Fruit fly (Drosophila melanogaster): ENCODE data around the gene Tbh.
A peak's percentile ranks its signal among the peaks of the same experiment; 100 is the strongest.

Tbh gene

dm6 chrX:8056597-8057228, 61.2 kb downstream of the Tbh start (continued):
- TF ChIP-seq klu (GFP tag; IDR thresholded peaks at IDR 0.05) (no peak), yki (optimal IDR thresholded peaks at IDR 0.05) (peak; percentile 41), pfk (GFP tag; optimal IDR thresholded peaks at IDR 0.05) (no peak), CG18764 (GFP tag; optimal IDR thresholded peaks at IDR 0.05) (no peak), CG15269 (tag; optimal IDR thresholded peaks at IDR 0.05) (no peak), phol (tag; optimal IDR thresholded peaks at IDR 0.05) (peak; percentile 68), mld (GFP tag; IDR thresholded peaks at IDR 0.05; ENCODE audit: partially characterized antibody) (no peak), emc (GFP tag; optimal IDR thresholded peaks at IDR 0.05) (no peak), rib (GFP tag; IDR thresholded peaks at IDR 0.05) (peak; percentile 44; the same call in 1 of the 2 replicates), CG6175 (GFP tag; IDR thresholded peaks at IDR 0.05) (no peak), CG18599 (GFP tag; optimal IDR thresholded peaks at IDR 0.05) (no peak), CG15073 (GFP tag; optimal IDR thresholded peaks at IDR 0.05) (no peak), CG17186 (GFP tag; optimal IDR thresholded peaks at IDR 0.05) (no peak), oc (tag; optimal IDR thresholded peaks at IDR 0.05) (no peak), cad (GFP tag; optimal IDR thresholded peaks at IDR 0.05) (no peak), CG8359 (GFP tag; optimal IDR thresholded peaks at IDR 0.05; ENCODE audit: borderline replicate concordance) (no peak), HLHmδ (GFP tag; optimal IDR thresholded peaks at IDR 0.05) (peak; percentile 42)

dm6 chrX:8057299-8057730, 61.8 kb downstream of the Tbh start:
- TF ChIP-seq Xbp1 (GFP tag; optimal IDR thresholded peaks at IDR 0.05) = peak; percentile 69
- TF ChIP-seq scrt (GFP tag; optimal IDR thresholded peaks at IDR 0.05) = peak; percentile 63
- TF ChIP-seq luna (GFP tag; optimal IDR thresholded peaks at IDR 0.05) = no peak
- peak; percentile 42; the same call in 1 of the 2 replicates for TF ChIP-seq NFAT (GFP tag; IDR thresholded peaks at IDR 0.05)
- no peak for TF ChIP-seq gro (GFP tag; optimal IDR thresholded peaks at IDR 0.05)
- peak; percentile 45 for TF ChIP-seq HmgZ (tag; optimal IDR thresholded peaks at IDR 0.05)
- peak; percentile 71 for TF ChIP-seq repo (GFP tag; optimal IDR thresholded peaks at IDR 0.05)
- TF ChIP-seq Dek (tag; optimal IDR thresholded peaks at IDR 0.05) = peak; percentile 66
- TF ChIP-seq ab (GFP tag; optimal IDR thresholded peaks at IDR 0.05) = peak; percentile 63
- peak; percentile 61 for TF ChIP-seq CG33557 (GFP tag; optimal IDR thresholded peaks at IDR 0.05)
- TF ChIP-seq sqz (GFP tag; optimal IDR thresholded peaks at IDR 0.05) = no peak
- TF ChIP-seq CG13123 (GFP tag; optimal IDR thresholded peaks at IDR 0.05) = peak; percentile 36
- TF ChIP-seq CG9932 (GFP tag; IDR thresholded peaks at IDR 0.05) = peak; percentile 64
- TF ChIP-seq Scr (GFP tag; IDR thresholded peaks at IDR 0.05; ENCODE audit: partially characterized antibody) = no peak
- TF ChIP-seq Dll (GFP tag; IDR thresholded peaks at IDR 0.05; ENCODE audit: partially characterized antibody) = no peak
- TF ChIP-seq CG6272 (GFP tag; IDR thresholded peaks at IDR 0.05) = no peak
- no peak for TF ChIP-seq ase (GFP tag; IDR thresholded peaks at IDR 0.05)
- no peak for TF ChIP-seq wdn (GFP tag; IDR thresholded peaks at IDR 0.05)
- peak; percentile 33; the same call in 2 of the 3 replicates for TF ChIP-seq CG14050 (GFP tag; IDR thresholded peaks at IDR 0.05)
- peak; percentile 25 for TF ChIP-seq CG6765 (GFP tag; optimal IDR thresholded peaks at IDR 0.05)
- peak; percentile 61; the same call in 2 of the 3 replicates for TF ChIP-seq CG34422 (GFP tag; IDR thresholded peaks at IDR 0.05)
- TF ChIP-seq fd96Cb (tag; optimal IDR thresholded peaks at IDR 0.05) = peak; percentile 77
- peak; percentile 66 for TF ChIP-seq Usf (GFP tag; optimal IDR thresholded peaks at IDR 0.05)
- no peak for TF ChIP-seq vnd (GFP tag; IDR thresholded peaks at IDR 0.05; ENCODE audit: partially characterized antibody)
- TF ChIP-seq CG7745 (tag; optimal IDR thresholded peaks at IDR 0.05) = no peak
- peak; percentile 41; the same call in 1 of the 2 replicates for TF ChIP-seq seq (GFP tag; IDR thresholded peaks at IDR 0.05)
- peak; percentile 72 for TF ChIP-seq caup (GFP tag; optimal IDR thresholded peaks at IDR 0.05; ENCODE audit: severe bottlenecking)
- TF ChIP-seq Abd-B (GFP tag; optimal IDR thresholded peaks at IDR 0.05) = peak; percentile 77
- TF ChIP-seq CG4424 (GFP tag; optimal IDR thresholded peaks at IDR 0.05) = peak; percentile 68
- TF ChIP-seq Mrtf (GFP tag; IDR thresholded peaks at IDR 0.05) = no peak
- TF ChIP-seq mirr (GFP tag; optimal IDR thresholded peaks at IDR 0.05) = no peak
- TF ChIP-seq oc (tag; optimal IDR thresholded peaks at IDR 0.05) = no peak
- TF ChIP-seq lov (optimal IDR thresholded peaks at IDR 0.05) = no peak
- TF ChIP-seq lov (GFP tag; IDR thresholded peaks at IDR 0.05) = no peak

Measured in whole organism, embryonic.